Fruit fly (Drosophila melanogaster) whole organism, prepupa: ENCODE results near the gene Rtca.

Experiments used
- CG10631 ChIP-seq: fragments of 200-800 bp; sonication (Bioruptor generic); optimal IDR thresholded peaks from 2 replicates; lab custom pipeline; 2016; ENCODE audit warnings: missing biosample characterization, missing genetic modification characterization
- CG32006 ChIP-seq: fragments of 200-800 bp; sonication (Bioruptor generic); optimal IDR thresholded peaks from 3 replicates; lab custom pipeline; 2017; ENCODE audit warnings: missing biosample characterization, mild to moderate bottlenecking, missing genetic modification characterization
- Ets96B ChIP-seq: fragments of 200-800 bp; optimal IDR thresholded peaks from 2 replicates; lab custom pipeline; 2019; ENCODE audit warnings: missing biosample characterization, mild to moderate bottlenecking, missing genetic modification characterization, moderate library complexity
- Gug ChIP-seq: fragments of 200-800 bp; sonication (Bioruptor generic); IDR thresholded peaks from 2 replicates; pipeline ENCODE4 v1.3.6; 2022; ENCODE audit warnings: missing biosample characterization, missing genetic modification characterization
- Hr39 ChIP-seq: fragments of 200-800 bp; sonication (Bioruptor generic); optimal IDR thresholded peaks from 2 replicates; lab custom pipeline; 2016; ENCODE audit warnings: missing biosample characterization, missing genetic modification characterization
- Lpt ChIP-seq: fragments of 200-800 bp; sonication (Bioruptor generic); optimal IDR thresholded peaks from 3 replicates; lab custom pipeline; 2016; ENCODE audit warnings: missing biosample characterization, missing genetic modification characterization
- dac ChIP-seq: fragments of 200-800 bp; sonication (Bioruptor generic); optimal IDR thresholded peaks from 2 replicates; lab custom pipeline; 2017; ENCODE audit warnings: missing biosample characterization, mild to moderate bottlenecking, missing genetic modification characterization
- eg ChIP-seq: fragments of 200-800 bp; sonication (Bioruptor generic); IDR thresholded peaks from 3 replicates; pipeline ENCODE4 v1.3.6; 2022; ENCODE audit warnings: missing biosample characterization, missing genetic modification characterization
- spab ChIP-seq: fragments of 200-800 bp; sonication (Bioruptor generic); optimal IDR thresholded peaks from 2 replicates; lab custom pipeline; 2017; ENCODE audit warnings: missing biosample characterization, mild to moderate bottlenecking, missing genetic modification characterization, missing genetic modification reagents
- topi ChIP-seq: fragments of 200-800 bp; sonication (Bioruptor generic); optimal IDR thresholded peaks from 3 replicates; lab custom pipeline; 2016; ENCODE audit warnings: missing biosample characterization, missing genetic modification characterization
- vri ChIP-seq: fragments of 200-800 bp; sonication (Bioruptor generic); optimal IDR thresholded peaks from 3 replicates; lab custom pipeline; 2016; ENCODE audit warnings: missing biosample characterization, mild to moderate bottlenecking, missing genetic modification characterization

dm6 chrX:2031308-2031707 lies 40.9 kb upstream of the Rtca start:
- TF ChIP-seq CG10631 (GFP tag; lab: Kevin White, UChicago) (no peak), CG32006 (GFP tag; lab: Kevin White, UChicago) (no peak), spab (GFP tag; lab: Kevin White, UChicago) (no peak), Ets96B (no peak), Gug (GFP tag; lab: Robert Waterston, UW) (no peak), Lpt (no peak), dac (GFP tag; lab: Kevin White, UChicago) (no peak), eg (GFP tag; lab: Robert Waterston, UW) (no peak), vri (GFP tag; lab: Kevin White, UChicago) (no peak), topi (GFP tag; lab: Kevin White, UChicago) (no peak), Hr39 (GFP tag; lab: Kevin White, UChicago) (no peak)
